Worm (Caenorhabditis elegans) whole organism, late embryonic: Measurements from ENCODE around the gene skr-3.

Experiments
- C08G9.2 ChIP-seq: sonication (generic microtip); optimal IDR thresholded peaks from 2 replicates; lab custom pipeline; 2016; ENCODE audit warnings: mild to moderate bottlenecking, missing genetic modification characterization, moderate library complexity, missing compliant biosample characterization
- ama-1 ChIP-seq: fragments of 150-350 bp; optimal IDR thresholded peaks from 2 replicates; lab custom pipeline; 2014
- ceh-19 ChIP-seq: fragments of 200-800 bp; sonication (Bioruptor generic); optimal IDR thresholded peaks from 2 replicates; lab custom pipeline; 2018; ENCODE audit warnings: mild to moderate bottlenecking, missing genetic modification characterization, missing compliant biosample characterization
- ceh-30 ChIP-seq: fragments of 150-350 bp; optimal IDR thresholded peaks from 2 replicates; lab custom pipeline; 2014; ENCODE audit warnings: missing biosample characterization, missing genetic modification characterization
- ceh-34 ChIP-seq: sonication (generic microtip); optimal IDR thresholded peaks from 2 replicates; lab custom pipeline; 2016; ENCODE audit warnings: mild to moderate bottlenecking, missing genetic modification characterization, missing compliant biosample characterization
- hlh-15 ChIP-seq: sonication (generic microtip); optimal IDR thresholded peaks from 2 replicates; lab custom pipeline; 2016; ENCODE audit warnings: missing genetic modification characterization, missing compliant biosample characterization
- odd-2 ChIP-seq: sonication (generic microtip); optimal IDR thresholded peaks from 2 replicates; lab custom pipeline; 2017; ENCODE audit warnings: antibody characterized with exemption, mild to moderate bottlenecking, missing genetic modification characterization, missing compliant biosample characterization
- pax-1 ChIP-seq: fragments of 150-350 bp; optimal IDR thresholded peaks from 2 replicates; lab custom pipeline; 2014; ENCODE audit warnings: missing biosample characterization, missing genetic modification characterization
- pros-1 ChIP-seq: fragments of 150-350 bp; optimal IDR thresholded peaks from 2 replicates; lab custom pipeline; 2014; ENCODE audit warnings: missing biosample characterization, missing genetic modification reagents, missing genetic modification characterization
- rnt-1 ChIP-seq: sonication (generic microtip); optimal IDR thresholded peaks from 2 replicates; lab custom pipeline; 2016; ENCODE audit warnings: missing genetic modification characterization, missing compliant biosample characterization
- sdc-2 ChIP-seq: sonication (generic microtip); optimal IDR thresholded peaks from 2 replicates; lab custom pipeline; 2016; ENCODE audit warnings: missing genotype, missing genetic modification characterization, missing compliant biosample characterization
- sox-2 ChIP-seq: fragments of 200-800 bp; sonication (Bioruptor generic); IDR thresholded peaks from 2 replicates; pipeline ENCODE4 v1.3.6; 2022; ENCODE audit warnings: missing genetic modification reagents, missing genetic modification characterization, missing compliant biosample characterization
- unc-55 ChIP-seq: sonication (generic microtip); optimal IDR thresholded peaks from 2 replicates; lab custom pipeline; 2017; ENCODE audit warnings: missing biosample characterization, missing genetic modification reagents, missing genetic modification characterization
- unc-86 ChIP-seq: sonication (generic microtip); optimal IDR thresholded peaks from 2 replicates; lab custom pipeline; 2016; ENCODE audit warnings: missing genetic modification characterization, missing compliant biosample characterization
- ztf-16 ChIP-seq: sonication (generic microtip); optimal IDR thresholded peaks from 2 replicates; lab custom pipeline; 2017; ENCODE audit warnings: missing genetic modification characterization, missing compliant biosample characterization

skr-3 gene

ce11 chrV:16165936-16166335 is 45.1 kb downstream of the skr-3 start, which contains the start of gene str-108:
Gene str-108, plus strand, starts transcription at chrV:16166236.
- TF ChIP-seq pros-1 (tag; lab: Kevin White, UChicago) (no peak), pax-1 (tag; lab: Kevin White, UChicago) (no peak), C08G9.2 (no peak), ceh-34 (tag; lab: Kevin White, UChicago) (no peak), rnt-1 (tag; lab: Kevin White, UChicago) (no peak)
- TF ChIP-seq, all 69 proteins: peak for 0

ce11 chrV:16169026-16169425 is 48.1 kb downstream of the skr-3 start, which contains the start of gene str-111:
Gene str-111, minus strand, starts transcription at chrV:16169126.
- TF ChIP-seq ama-1 (lab: Kevin White, UChicago) = no peak

DNA sequence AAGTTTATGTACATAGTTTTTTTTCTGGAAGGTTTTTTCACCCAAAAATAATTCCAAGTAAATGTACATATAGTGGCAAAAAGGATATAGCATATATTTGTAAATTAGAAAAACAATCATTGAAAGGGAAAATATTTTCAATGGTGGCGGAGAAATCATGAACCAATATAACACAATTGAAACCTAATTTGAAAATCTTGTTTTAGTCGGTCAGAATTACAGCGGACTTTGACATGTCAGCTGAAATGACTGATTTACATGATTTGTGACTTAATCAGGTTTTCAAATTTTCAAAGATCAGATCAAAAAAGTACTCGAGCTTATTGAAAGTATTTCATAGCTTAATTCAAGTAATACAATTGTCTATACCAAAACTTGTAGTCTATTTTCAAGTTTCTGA is 50.8 kb downstream of the skr-3 start, which contains the start of gene K05D4.9:
Gene K05D4.9, minus strand, starts transcription at position 101 of the 400 bp plus-strand sequence.
- no peak for TF ChIP-seq ztf-16
- TF ChIP-seq sox-2 (GFP tag; lab: Robert Waterston, UW) = no peak
- no peak for TF ChIP-seq rnt-1 (tag; lab: Kevin White, UChicago)
- TF ChIP-seq odd-2 = no peak
- no peak for TF ChIP-seq hlh-15 (tag; lab: Kevin White, UChicago)
- TF ChIP-seq ceh-19 (GFP tag; lab: Kevin White, UChicago) = no peak
- TF ChIP-seq unc-55 (GFP tag; lab: Kevin White, UChicago) = no peak
- no peak for TF ChIP-seq ceh-30
- no peak for TF ChIP-seq unc-86
- no peak for TF ChIP-seq sdc-2 (tag; lab: Kevin White, UChicago)
